Worm (Caenorhabditis elegans): ENCODE measurements around the gene nspd-6.

DNA sequence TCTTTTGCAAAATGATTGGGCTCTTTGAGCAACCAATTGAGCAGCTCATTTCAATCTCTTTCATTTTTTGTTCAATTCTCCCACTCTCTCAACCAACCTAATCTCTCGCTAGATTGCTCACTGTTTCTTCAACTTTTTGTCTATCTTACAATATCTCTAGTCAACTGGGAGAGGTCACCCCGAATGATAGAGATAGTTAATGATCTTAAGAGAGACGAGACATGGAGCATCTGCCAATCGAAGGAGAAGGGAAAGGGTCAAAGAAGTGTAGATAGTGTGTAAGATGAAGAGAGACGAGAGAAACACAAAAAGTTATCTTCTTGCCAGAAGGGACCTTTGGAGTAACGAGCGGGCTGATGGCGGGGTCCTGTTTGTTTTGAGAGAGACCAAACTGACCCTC is 3.8 kb upstream of the nspd-6 start:
- TF ChIP-seq W03F9.2 (tag; optimal IDR thresholded peaks at IDR 0.05) (no peak), him-1 (tag; optimal IDR thresholded peaks at IDR 0.05) (no peak), dao-5 (tag; optimal IDR thresholded peaks at IDR 0.05) (no peak)
